Fruit fly (Drosophila melanogaster) whole organism, pupa: Measurements from ENCODE around the gene CG5265.

Experiments used
- CG10348 ChIP-seq: fragments of 200-800 bp; sonication (Bioruptor generic); IDR thresholded peaks from 2 replicates; pipeline ENCODE4 v1.3.6; 2022; ENCODE audit warnings: missing biosample characterization, missing genetic modification characterization
- CG17806 ChIP-seq: fragments of 200-800 bp; sonication (Bioruptor generic); optimal IDR thresholded peaks from 2 replicates; lab custom pipeline; 2018; ENCODE audit warnings: missing biosample characterization, mild to moderate bottlenecking, missing genetic modification characterization, moderate library complexity
- CG8301 ChIP-seq: fragments of 200-800 bp; sonication (Bioruptor generic); optimal IDR thresholded peaks from 2 replicates; lab custom pipeline; 2018; ENCODE audit warnings: missing biosample characterization, mild to moderate bottlenecking, missing genetic modification characterization
- EcR ChIP-seq: fragments of 200-800 bp; sonication (Bioruptor generic); optimal IDR thresholded peaks from 3 replicates; lab custom pipeline; 2019; ENCODE audit warnings: missing biosample characterization, missing genetic modification characterization, mild to moderate bottlenecking, moderate library complexity, missing genetic modification reagents

dm6 chr3R:17110880-17111726 lies 27.7 kb upstream of the CG5265 start:
- TF ChIP-seq EcR (peak; percentile 96), CG17806 (tag; lab: Kevin White, UChicago) (no peak), CG10348 (GFP tag; lab: Robert Waterston, UW) (no peak), CG8301 (tag; lab: Kevin White, UChicago) (no peak)
